Worm (Caenorhabditis elegans) whole organism, L4/young adult: Measurements from ENCODE around the gene C05C10.2.

Source experiments
- W03F9.2 ChIP-seq: fragments of 150-350 bp; optimal IDR thresholded peaks from 2 replicates; lab custom pipeline; 2014; ENCODE audit warnings: missing biosample characterization, missing genetic modification characterization
- dao-5 ChIP-seq: sonication (generic microtip); optimal IDR thresholded peaks from 2 replicates; lab custom pipeline; 2016; ENCODE audit warnings: missing genotype, missing genetic modification characterization, moderate library complexity, missing compliant biosample characterization
- him-1 ChIP-seq: sonication (generic microtip); optimal IDR thresholded peaks from 2 replicates; lab custom pipeline; 2016; ENCODE audit warnings: missing genotype, missing genetic modification reagents, missing genetic modification characterization, missing compliant biosample characterization

- TF ChIP-seq W03F9.2 (no peak), dao-5 (tag; lab: Kevin White, UChicago) (no peak), him-1 (tag; lab: Kevin White, UChicago) (no peak)
These were observed 13.6 kb downstream of the C05C10.2 start for ce11 chrII:9935664-9936063.
